Worm (Caenorhabditis elegans) whole organism, late embryonic: Measurements from ENCODE around the gene coa-7.

Source experiments
- C38D4.7 ChIP-seq: fragments of 200-800 bp; sonication (Bioruptor generic); optimal IDR thresholded peaks from 2 replicates; lab custom pipeline; 2018; ENCODE audit warnings: mild to moderate bottlenecking, missing genetic modification characterization, moderate library complexity, missing compliant biosample characterization
- ama-1 ChIP-seq: fragments of 150-350 bp; optimal IDR thresholded peaks from 2 replicates; lab custom pipeline; 2014
- ceh-48 ChIP-seq: sonication (generic microtip); optimal IDR thresholded peaks from 2 replicates; lab custom pipeline; 2016; ENCODE audit warnings: missing genetic modification characterization, inconsistent platforms, missing compliant biosample characterization
- elt-2 ChIP-seq: sonication (generic microtip); optimal IDR thresholded peaks from 2 replicates; lab custom pipeline; 2016; ENCODE audit warnings: missing genetic modification reagents, missing genetic modification characterization, missing compliant biosample characterization
- nfya-1 ChIP-seq: sonication (generic microtip); optimal IDR thresholded peaks from 2 replicates; lab custom pipeline; 2017; ENCODE audit warnings: missing genetic modification characterization, mild to moderate bottlenecking, missing compliant biosample characterization, antibody characterized with exemption, moderate library complexity
- ttx-3 ChIP-seq: sonication (generic microtip); optimal IDR thresholded peaks from 2 replicates; lab custom pipeline; 2016; ENCODE audit warnings: missing genetic modification reagents, missing genetic modification characterization, missing compliant biosample characterization
- unc-3 ChIP-seq, 2 experiments: fragments of 200-800 bp in 1 of 2; sonication (Bioruptor generic) in 1 of 2; sonication (generic microtip) in 1 of 2; conservative IDR thresholded peaks in 1 of 2; optimal IDR thresholded peaks in 1 of 2; 2 replicates each; pipeline versions ENCODE4 v1.3.6 to Lab custom; 2016 to 2022; ENCODE audit warnings: missing compliant biosample characterization in 2 of 2, missing genetic modification characterization in 2 of 2, missing genetic modification reagents in 1 of 2

DNA sequence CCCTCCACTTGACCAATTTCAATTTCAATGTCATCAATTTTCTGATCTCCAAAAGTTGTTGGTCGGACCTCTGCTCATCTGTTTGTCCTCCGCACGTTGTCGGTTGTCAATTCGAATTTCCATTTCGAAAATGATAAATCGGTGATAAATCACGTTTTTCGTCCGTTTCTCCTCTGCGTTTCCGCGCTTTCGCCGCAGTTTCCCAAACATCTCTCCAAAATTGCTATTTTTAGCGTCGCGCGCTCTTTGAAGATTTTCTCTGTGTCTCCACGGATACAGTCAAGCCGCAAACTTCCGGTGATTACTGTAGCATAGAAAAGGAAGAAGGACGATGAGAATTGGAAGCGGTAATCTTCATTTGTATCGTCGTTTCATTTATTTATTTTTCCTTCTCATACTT is 8.9 kb downstream of the coa-7 start:
- TF ChIP-seq nfya-1 (tag; lab: Kevin White, UChicago) = no peak
- TF ChIP-seq ama-1 = no peak
- TF ChIP-seq ttx-3 (tag; lab: Kevin White, UChicago) = no peak
- no peak for TF ChIP-seq C38D4.7
- TF ChIP-seq elt-2 = no peak
- TF ChIP-seq unc-3 (GFP tag; conservative IDR thresholded peaks at IDR 0.05; lab: Robert Waterston, UW) = no peak
- no peak for TF ChIP-seq unc-3 (tag; optimal IDR thresholded peaks at IDR 0.05; lab: Kevin White, UChicago)
- no peak for TF ChIP-seq ceh-48 (tag; lab: Kevin White, UChicago)
